Fruit fly (Drosophila melanogaster) whole organism, embryonic: ENCODE results near the gene Stat92E.

Experiments
- Abd-B ChIP-seq: fragments of 200-800 bp; sonication (Bioruptor generic); optimal IDR thresholded peaks from 2 replicates; lab custom pipeline; 2018; ENCODE audit warnings: missing biosample characterization, mild to moderate bottlenecking, missing genetic modification characterization, moderate library complexity
- Asciz ChIP-seq: fragments of 200-800 bp; sonication (Bioruptor generic); optimal IDR thresholded peaks from 2 replicates; lab custom pipeline; 2017; ENCODE audit warnings: missing biosample characterization, mild to moderate bottlenecking, missing genetic modification characterization, missing genetic modification reagents
- Bgb ChIP-seq: fragments of 200-800 bp; sonication (Bioruptor generic); IDR thresholded peaks from 2 replicates; pipeline ENCODE4 v1.3.6; 2022; ENCODE audit warnings: missing biosample characterization, missing genetic modification characterization; ENCODE audit not compliant: partially characterized antibody
- C15 ChIP-seq: fragments of 200-800 bp; sonication (Bioruptor generic); IDR thresholded peaks from 3 replicates; pipeline ENCODE4 v1.3.6; 2022; ENCODE audit warnings: missing biosample characterization, missing genetic modification characterization
- CG10366 ChIP-seq: fragments of 200-800 bp; sonication (Bioruptor generic); IDR thresholded peaks from 2 replicates; pipeline ENCODE4 v1.3.6; 2022; ENCODE audit warnings: missing biosample characterization, missing genetic modification characterization
- CG11504 ChIP-seq: fragments of 200-800 bp; sonication (Bioruptor generic); optimal IDR thresholded peaks from 3 replicates; lab custom pipeline; 2019; ENCODE audit warnings: missing biosample characterization, mild to moderate bottlenecking, missing genetic modification characterization, moderate library complexity
- CG1233 ChIP-seq: fragments of 200-800 bp; sonication (Bioruptor generic); optimal IDR thresholded peaks from 4 replicates; lab custom pipeline; 2018; ENCODE audit warnings: missing biosample characterization, mild to moderate bottlenecking, missing genetic modification characterization
- CG12391 ChIP-seq: fragments of 200-800 bp; sonication (Bioruptor generic); optimal IDR thresholded peaks from 3 replicates; lab custom pipeline; 2018; ENCODE audit warnings: missing biosample characterization, mild to moderate bottlenecking, missing genetic modification characterization, moderate library complexity
- CG12769 ChIP-seq: fragments of 200-800 bp; sonication (Bioruptor generic); optimal IDR thresholded peaks from 2 replicates; lab custom pipeline; 2019; ENCODE audit warnings: missing biosample characterization, mild to moderate bottlenecking, missing genetic modification characterization, moderate library complexity
- CG12942 ChIP-seq: fragments of 200-800 bp; sonication (Bioruptor generic); optimal IDR thresholded peaks from 3 replicates; lab custom pipeline; 2016; ENCODE audit warnings: missing biosample characterization, missing genetic modification characterization
- CG14014 ChIP-seq: fragments of 200-800 bp; sonication (Bioruptor generic); IDR thresholded peaks from 2 replicates; pipeline ENCODE4 v1.3.6; 2022; ENCODE audit warnings: missing biosample characterization, missing genetic modification characterization
- CG14050 ChIP-seq: fragments of 200-800 bp; sonication (Bioruptor generic); IDR thresholded peaks from 3 replicates; pipeline ENCODE4 v1.3.6; 2022; ENCODE audit warnings: missing biosample characterization, missing genetic modification characterization
- CG16863 ChIP-seq: fragments of 200-800 bp; sonication (Bioruptor generic); optimal IDR thresholded peaks from 3 replicates; lab custom pipeline; 2016; ENCODE audit warnings: missing biosample characterization, missing genetic modification characterization
- CG17328 ChIP-seq: fragments of 200-800 bp; sonication (Bioruptor generic); IDR thresholded peaks from 2 replicates; pipeline ENCODE4 v1.3.6; 2022; ENCODE audit warnings: missing biosample characterization, missing genetic modification characterization
- CG17359 ChIP-seq: fragments of 200-800 bp; sonication (Bioruptor generic); optimal IDR thresholded peaks from 3 replicates; lab custom pipeline; 2018; ENCODE audit warnings: missing biosample characterization, mild to moderate bottlenecking, missing genetic modification characterization, moderate library complexity
- CG18011 ChIP-seq: fragments of 200-800 bp; sonication (Bioruptor generic); optimal IDR thresholded peaks from 2 replicates; lab custom pipeline; 2017; ENCODE audit warnings: missing biosample characterization, missing genetic modification characterization, mild to moderate bottlenecking, moderate library complexity, missing genotype
- CG18599 ChIP-seq: fragments of 200-800 bp; sonication (Bioruptor generic); optimal IDR thresholded peaks from 3 replicates; lab custom pipeline; 2017; ENCODE audit warnings: missing biosample characterization, missing genetic modification characterization, mild to moderate bottlenecking, moderate library complexity, missing genetic modification reagents
- CG32772 ChIP-seq: fragments of 200-800 bp; sonication (Bioruptor generic); IDR thresholded peaks from 2 replicates; pipeline ENCODE4 v1.3.6; 2022; ENCODE audit warnings: missing biosample characterization, missing genetic modification characterization
- CG3407 ChIP-seq: fragments of 200-800 bp; sonication (Bioruptor generic); optimal IDR thresholded peaks from 2 replicates; lab custom pipeline; 2018; ENCODE audit warnings: missing biosample characterization, mild to moderate bottlenecking, missing genetic modification characterization
- CG4617 ChIP-seq: fragments of 200-800 bp; sonication (Bioruptor generic); optimal IDR thresholded peaks from 3 replicates; lab custom pipeline; 2016; ENCODE audit warnings: missing biosample characterization, missing genetic modification characterization, borderline replicate concordance
- CG7786 ChIP-seq: fragments of 200-800 bp; sonication (Bioruptor generic); optimal IDR thresholded peaks from 2 replicates; lab custom pipeline; 2016; ENCODE audit warnings: missing biosample characterization, missing genetic modification characterization
- CG8924 ChIP-seq: fragments of 200-800 bp; optimal IDR thresholded peaks from 3 replicates; lab custom pipeline; 2019; ENCODE audit warnings: missing biosample characterization, mild to moderate bottlenecking, missing genetic modification characterization, moderate library complexity
- CG9215 ChIP-seq: fragments of 200-800 bp; sonication (Bioruptor generic); IDR thresholded peaks from 2 replicates; pipeline ENCODE4 v1.3.6; 2022; ENCODE audit warnings: missing biosample characterization, missing genetic modification characterization
- CTCF ChIP-seq: fragments of 200-800 bp; sonication (Bioruptor generic); optimal IDR thresholded peaks from 2 replicates; lab custom pipeline; 2017; ENCODE audit warnings: missing biosample characterization, mild to moderate bottlenecking, missing genetic modification characterization, moderate library complexity
- HHEX ChIP-seq: fragments of 200-800 bp; sonication (Bioruptor generic); optimal IDR thresholded peaks from 3 replicates; lab custom pipeline; 2017; ENCODE audit warnings: missing biosample characterization, mild to moderate bottlenecking, missing genetic modification characterization, missing genetic modification reagents
- Hmr ChIP-seq: fragments of 200-800 bp; sonication (Bioruptor generic); optimal IDR thresholded peaks from 3 replicates; lab custom pipeline; 2017; ENCODE audit warnings: mild to moderate bottlenecking, missing biosample characterization, missing genetic modification reagents, missing genetic modification characterization
- Jarid2 ChIP-seq: fragments of 200-800 bp; sonication (Bioruptor generic); optimal IDR thresholded peaks from 3 replicates; lab custom pipeline; 2017; ENCODE audit warnings: mild to moderate bottlenecking, missing biosample characterization, missing genetic modification reagents, missing genetic modification characterization
- Lpt ChIP-seq: fragments of >200 bp; optimal IDR thresholded peaks from 2 replicates; lab custom pipeline; 2018; ENCODE audit warnings: missing biosample characterization, missing genetic modification characterization
- Mes4 ChIP-seq: fragments of 200-800 bp; sonication (Bioruptor generic); optimal IDR thresholded peaks from 2 replicates; lab custom pipeline; 2016; ENCODE audit warnings: missing biosample characterization, missing genetic modification characterization
- Neu2 ChIP-seq: fragments of 200-800 bp; sonication (Bioruptor generic); optimal IDR thresholded peaks from 3 replicates; lab custom pipeline; 2016; ENCODE audit warnings: missing biosample characterization, missing genetic modification characterization, borderline replicate concordance
- Side ChIP-seq: fragments of 200-800 bp; sonication (Bioruptor generic); optimal IDR thresholded peaks from 2 replicates; lab custom pipeline; 2016; ENCODE audit warnings: missing biosample characterization, missing genetic modification characterization
- Sin3A ChIP-seq: fragments of >200 bp; optimal IDR thresholded peaks from 2 replicates; lab custom pipeline; 2018
- Sox100B ChIP-seq: fragments of 200-800 bp; sonication (Bioruptor generic); optimal IDR thresholded peaks from 3 replicates; lab custom pipeline; 2018; ENCODE audit warnings: missing biosample characterization, mild to moderate bottlenecking, missing genetic modification characterization
- Sry-δ ChIP-seq: fragments of 200-800 bp; sonication (Bioruptor generic); optimal IDR thresholded peaks from 2 replicates; lab custom pipeline; 2016; ENCODE audit warnings: missing biosample characterization, missing genetic modification characterization
- abd-A ChIP-seq: fragments of 200-800 bp; sonication (Bioruptor generic); optimal IDR thresholded peaks from 3 replicates; lab custom pipeline; 2019; ENCODE audit warnings: missing biosample characterization, mild to moderate bottlenecking, missing genetic modification characterization, moderate library complexity
- ash1 ChIP-seq: fragments of 200-800 bp; sonication (Bioruptor generic); optimal IDR thresholded peaks from 2 replicates; lab custom pipeline; 2018; ENCODE audit warnings: missing biosample characterization, mild to moderate bottlenecking, missing genetic modification characterization
- bcd ChIP-seq: fragments of 200-800 bp; sonication (Bioruptor generic); optimal IDR thresholded peaks from 2 replicates; lab custom pipeline; 2017; ENCODE audit warnings: missing biosample characterization, mild to moderate bottlenecking, missing genetic modification characterization
- danr ChIP-seq: fragments of 200-800 bp; sonication (Bioruptor generic); IDR thresholded peaks from 2 replicates; pipeline ENCODE4 v1.3.6; 2022; ENCODE audit warnings: missing biosample characterization, missing genetic modification characterization
- dati ChIP-seq: fragments of 200-800 bp; sonication (Bioruptor generic); IDR thresholded peaks from 2 replicates; pipeline ENCODE4 v1.3.6; 2022; ENCODE audit warnings: missing biosample characterization, missing genetic modification characterization
- disco-r ChIP-seq: fragments of 200-800 bp; sonication (Bioruptor generic); optimal IDR thresholded peaks from 2 replicates; lab custom pipeline; 2016; ENCODE audit warnings: missing biosample characterization, missing genetic modification characterization
- hth ChIP-seq: fragments of >200 bp; optimal IDR thresholded peaks from 2 replicates; lab custom pipeline; 2017; ENCODE audit warnings: inconsistent platforms
- knrl ChIP-seq: fragments of 200-800 bp; sonication (Bioruptor generic); IDR thresholded peaks from 3 replicates; pipeline ENCODE4 v1.3.6; 2022; ENCODE audit warnings: missing biosample characterization, missing genetic modification characterization; ENCODE audit not compliant: partially characterized antibody
- lmd ChIP-seq: fragments of 200-800 bp; sonication (Bioruptor generic); IDR thresholded peaks from 2 replicates; pipeline ENCODE4 v1.3.6; 2022; ENCODE audit warnings: missing biosample characterization, missing genetic modification characterization
- mam ChIP-seq: fragments of 200-800 bp; sonication (Bioruptor generic); optimal IDR thresholded peaks from 3 replicates; lab custom pipeline; 2016; ENCODE audit warnings: missing biosample characterization, missing genetic modification characterization
- mirr ChIP-seq: fragments of 200-800 bp; sonication (Bioruptor generic); optimal IDR thresholded peaks from 3 replicates; lab custom pipeline; 2018; ENCODE audit warnings: missing biosample characterization, mild to moderate bottlenecking, missing genetic modification characterization
- org-1 ChIP-seq: fragments of 200-800 bp; sonication (Bioruptor generic); optimal IDR thresholded peaks from 2 replicates; lab custom pipeline; 2017; ENCODE audit warnings: missing biosample characterization, missing genetic modification characterization
- p53 ChIP-seq: fragments of 200-800 bp; sonication (Bioruptor generic); optimal IDR thresholded peaks from 2 replicates; lab custom pipeline; 2016; ENCODE audit warnings: missing biosample characterization, missing genetic modification characterization
- sens ChIP-seq: fragments of 200-800 bp; sonication (Bioruptor generic); peaks from one replicate; lab custom pipeline; 2016; ENCODE audit warnings: missing biosample characterization, missing genetic modification characterization
- slbo ChIP-seq: fragments of 200-800 bp; sonication (Bioruptor generic); IDR thresholded peaks from 2 replicates; pipeline ENCODE4 v1.3.6; 2022; ENCODE audit warnings: missing biosample characterization, missing genetic modification characterization
- tio ChIP-seq: fragments of 200-800 bp; sonication (Bioruptor generic); optimal IDR thresholded peaks from 2 replicates; lab custom pipeline; 2017; ENCODE audit warnings: missing biosample characterization, missing genetic modification characterization, inconsistent platforms
- wek ChIP-seq: fragments of 200-800 bp; sonication (Bioruptor generic); optimal IDR thresholded peaks from 3 replicates; lab custom pipeline; 2018; ENCODE audit warnings: missing biosample characterization, mild to moderate bottlenecking, missing genetic modification characterization, moderate library complexity
- yki ChIP-seq: fragments of >200 bp; optimal IDR thresholded peaks from 3 replicates; lab custom pipeline; 2018
- zfh1 ChIP-seq: fragments of 200-800 bp; sonication (Bioruptor generic); IDR thresholded peaks from 3 replicates; pipeline ENCODE4 v1.3.6; 2022; ENCODE audit warnings: missing biosample characterization, missing genetic modification characterization

The Stat92E gene

dm6 chr3R:20555023-20555422 is 2.9 kb upstream of the Stat92E start (continued):
- TF ChIP-seq Neu2, result no peak
- no peak for TF ChIP-seq Jarid2
- no peak for TF ChIP-seq CG12942
- no peak for TF ChIP-seq zfh1
- no peak for TF ChIP-seq abd-A
- peak; percentile 54 for TF ChIP-seq HHEX
- peak; percentile 75 for TF ChIP-seq CG18599 (GFP tag; lab: Kevin White, UChicago)
- no peak for TF ChIP-seq slbo (GFP tag; lab: Robert Waterston, UW)
- TF ChIP-seq CG12769 (tag; lab: Kevin White, UChicago), result no peak
- TF ChIP-seq CG9215 (GFP tag; lab: Robert Waterston, UW), result peak; percentile 40; the same call in 1 of the 2 replicates
- TF ChIP-seq mirr (GFP tag; lab: Kevin White, UChicago), result peak; percentile 42
- TF ChIP-seq CG12391, result peak; percentile 2
- peak; percentile 56 for TF ChIP-seq Sox100B (GFP tag; lab: Kevin White, UChicago)
- peak; percentile 65 for TF ChIP-seq Hmr
- TF ChIP-seq CTCF (GFP tag; lab: Kevin White, UChicago), result no peak
- no peak for TF ChIP-seq Sry-δ (GFP tag; lab: Kevin White, UChicago)
- TF ChIP-seq C15, result 0 out of 3 replicates have a peak, but pooled peaks have one; percentile 24
- TF ChIP-seq CG18011 (GFP tag; lab: Kevin White, UChicago), result no peak
- TF ChIP-seq knrl, result no peak
- TF ChIP-seq CG16863 (GFP tag; lab: Kevin White, UChicago), result no peak
- peak; percentile 58 for TF ChIP-seq lmd (GFP tag; lab: Robert Waterston, UW)
- no peak for TF ChIP-seq org-1 (GFP tag; lab: Kevin White, UChicago)
- TF ChIP-seq Side (GFP tag; lab: Kevin White, UChicago), result peak; percentile 49
- no peak for TF ChIP-seq p53 (GFP tag; lab: Kevin White, UChicago)
- TF ChIP-seq Sin3A (lab: Kevin White, UChicago), result no peak
- TF ChIP-seq bcd (GFP tag; lab: Kevin White, UChicago), result peak; percentile 68
- TF ChIP-seq CG1233, result peak; percentile 50
- TF ChIP-seq sens (GFP tag; lab: Kevin White, UChicago), result peak; percentile 88
- peak; percentile 45 for TF ChIP-seq CG17359
- TF ChIP-seq ash1 (GFP tag; lab: Kevin White, UChicago), result no peak
- no peak for TF ChIP-seq Bgb (GFP tag; lab: Robert Waterston, UW)
- no peak for TF ChIP-seq yki (lab: Kevin White, UChicago)
- no peak for TF ChIP-seq CG17328 (GFP tag; lab: Robert Waterston, UW)
- TF ChIP-seq disco-r (GFP tag; lab: Kevin White, UChicago), result no peak
- no peak for TF ChIP-seq CG3407 (GFP tag; lab: Kevin White, UChicago)
- TF ChIP-seq CG4617 (GFP tag; lab: Kevin White, UChicago), result no peak
- TF ChIP-seq Abd-B (GFP tag; lab: Kevin White, UChicago), result peak; percentile 20
- no peak for TF ChIP-seq CG7786 (GFP tag; lab: Kevin White, UChicago)
- no peak for TF ChIP-seq Lpt (GFP tag; lab: Kevin White, UChicago)
- TF ChIP-seq CG14050 (GFP tag; lab: Robert Waterston, UW), result peak; percentile 58; the same call in 2 of the 3 replicates
- no peak for TF ChIP-seq CG10366 (GFP tag; lab: Robert Waterston, UW)
- no peak for TF ChIP-seq hth (lab: Kevin White, UChicago)
- TF ChIP-seq CG11504 (tag; lab: Kevin White, UChicago), result peak; percentile 83
- TF ChIP-seq Asciz (GFP tag; lab: Kevin White, UChicago), result peak; percentile 34
- no peak for TF ChIP-seq danr (GFP tag; lab: Robert Waterston, UW)
- TF ChIP-seq dati, result no peak
- TF ChIP-seq tio, result no peak
- TF ChIP-seq wek (GFP tag; lab: Kevin White, UChicago), result no peak
- peak; percentile 59 for TF ChIP-seq CG14014 (GFP tag; lab: Robert Waterston, UW)
- no peak for TF ChIP-seq Mes4 (GFP tag; lab: Kevin White, UChicago)
- TF ChIP-seq CG32772 (GFP tag; lab: Robert Waterston, UW), result peak; percentile 38; the same call in 1 of the 2 replicates
- peak; percentile 74 for TF ChIP-seq CG8924 (tag; lab: Kevin White, UChicago)
- peak; percentile 61 for TF ChIP-seq mam
